Worm (Caenorhabditis elegans): ENCODE measurements around the gene aagr-3.

Gene aagr-3

ce11 chrV:9738077-9738705 lies 8.9 kb upstream of the aagr-3 start:
- TF ChIP-seq hnd-1 (tag; optimal IDR thresholded peaks at IDR 0.05) (no peak), tra-4 (tag; optimal IDR thresholded peaks at IDR 0.05) (no peak)

ce11 chrV:9737287-9737686 lies 8.0 kb upstream of the aagr-3 start, which contains the start of gene aqp-4:
TSS of gene aqp-4 (plus strand) at chrV:9737556.
- TF ChIP-seq hmg-4 (GFP tag; optimal IDR thresholded peaks at IDR 0.05), result no peak
- TF ChIP-seq tbx-37 (GFP tag; conservative IDR thresholded peaks at IDR 0.05), result no peak
- no peak for TF ChIP-seq ama-1 (optimal IDR thresholded peaks at IDR 0.05)
- TF ChIP-seq hmbx-1 (tag; optimal IDR thresholded peaks at IDR 0.05), result no peak
- no peak for TF ChIP-seq hnd-1 (tag; optimal IDR thresholded peaks at IDR 0.05)
- TF ChIP-seq F13C5.2 (tag; optimal IDR thresholded peaks at IDR 0.05), result no peak
- TF ChIP-seq flt-1 (GFP tag; IDR thresholded peaks at IDR 0.05), result no peak
- TF ChIP-seq ets-7 (tag; optimal IDR thresholded peaks at IDR 0.05), result no peak
- no peak for TF ChIP-seq aly-1 (tag; optimal IDR thresholded peaks at IDR 0.05)
- TF ChIP-seq tra-4 (tag; optimal IDR thresholded peaks at IDR 0.05), result no peak
- TF ChIP-seq sea-1 (GFP tag; conservative IDR thresholded peaks at IDR 0.05), result no peak
- no peak for TF ChIP-seq B0310.2 (tag; optimal IDR thresholded peaks at IDR 0.05)
- no peak for TF ChIP-seq ceh-13 (GFP tag; optimal IDR thresholded peaks at IDR 0.05)
- TF ChIP-seq scrt-1 (GFP tag; IDR thresholded peaks at IDR 0.05), result no peak
- no peak for TF ChIP-seq tbx-11 (GFP tag; IDR thresholded peaks at IDR 0.05)

DNA sequence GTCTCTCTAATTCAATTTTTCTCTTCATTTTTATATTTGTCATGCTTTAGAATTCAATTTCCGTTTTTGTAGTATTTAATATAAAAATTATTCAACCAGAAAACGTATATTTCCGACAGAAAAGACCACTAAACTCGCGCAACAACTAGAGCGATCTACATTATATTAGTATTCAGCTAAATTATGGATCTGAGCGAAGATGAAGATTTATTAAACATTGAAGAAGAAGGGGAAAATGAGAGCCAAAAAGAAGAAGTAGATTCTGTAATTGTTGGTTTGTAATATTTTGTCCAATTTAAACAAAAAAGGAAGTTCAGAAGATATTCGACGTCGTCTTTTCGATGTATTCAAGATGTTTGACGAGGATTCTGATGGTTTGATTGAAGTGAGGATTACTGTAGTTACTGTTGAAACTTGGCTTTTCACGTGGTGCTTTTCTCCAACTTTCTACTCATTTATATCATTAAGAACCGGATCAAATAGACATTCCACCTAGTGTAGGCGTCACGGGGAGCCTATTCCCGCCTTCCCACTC lies 4.7 kb upstream of the aagr-3 start, which contains the start of gene cal-7:
Gene cal-7, plus strand, starts transcription at position 184 of the 535 bp plus-strand sequence.
- TF ChIP-seq ama-1 (optimal IDR thresholded peaks at IDR 0.05) (no peak), F13C5.2 (tag; optimal IDR thresholded peaks at IDR 0.05) (no peak), hmbx-1 (tag; optimal IDR thresholded peaks at IDR 0.05) (no peak), ceh-13 (GFP tag; optimal IDR thresholded peaks at IDR 0.05) (no peak), hmg-4 (GFP tag; optimal IDR thresholded peaks at IDR 0.05) (no peak), tbx-11 (GFP tag; IDR thresholded peaks at IDR 0.05) (no peak), aly-1 (tag; optimal IDR thresholded peaks at IDR 0.05) (no peak), scrt-1 (GFP tag; IDR thresholded peaks at IDR 0.05) (no peak)

DNA sequence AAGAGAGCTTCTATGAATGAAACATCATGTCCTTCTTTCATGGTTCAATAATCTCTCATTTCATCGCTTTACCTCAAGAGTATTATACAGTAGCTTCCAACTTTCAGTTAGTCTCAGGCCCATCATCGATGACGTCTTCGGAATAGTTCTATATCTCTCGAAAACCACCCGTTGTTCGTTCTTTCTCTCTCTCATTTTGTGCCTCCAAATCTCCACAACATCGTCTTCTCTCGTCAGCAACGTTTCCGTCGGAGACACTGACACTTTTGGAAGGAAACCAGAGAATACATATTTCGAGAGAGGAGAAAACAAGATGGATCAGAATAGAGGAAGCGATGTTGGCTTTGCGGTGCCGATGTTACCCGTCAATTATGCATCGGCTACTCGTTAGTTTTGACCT lies 2.5 kb upstream of the aagr-3 start:
- no peak for TF ChIP-seq aly-1 (tag; optimal IDR thresholded peaks at IDR 0.05)
- no peak for TF ChIP-seq scrt-1 (GFP tag; IDR thresholded peaks at IDR 0.05)
- no peak for TF ChIP-seq B0310.2 (tag; optimal IDR thresholded peaks at IDR 0.05)
- TF ChIP-seq ceh-13 (GFP tag; optimal IDR thresholded peaks at IDR 0.05), result no peak
- TF ChIP-seq tbx-37 (GFP tag; conservative IDR thresholded peaks at IDR 0.05), result no peak
- no peak for TF ChIP-seq ets-7 (tag; optimal IDR thresholded peaks at IDR 0.05)
- TF ChIP-seq F13C5.2 (tag; optimal IDR thresholded peaks at IDR 0.05), result no peak
- no peak for TF ChIP-seq hmg-4 (GFP tag; optimal IDR thresholded peaks at IDR 0.05)
- no peak for TF ChIP-seq ceh-36 (tag; optimal IDR thresholded peaks at IDR 0.05)
- no peak for TF ChIP-seq hnd-1 (tag; optimal IDR thresholded peaks at IDR 0.05)

DNA sequence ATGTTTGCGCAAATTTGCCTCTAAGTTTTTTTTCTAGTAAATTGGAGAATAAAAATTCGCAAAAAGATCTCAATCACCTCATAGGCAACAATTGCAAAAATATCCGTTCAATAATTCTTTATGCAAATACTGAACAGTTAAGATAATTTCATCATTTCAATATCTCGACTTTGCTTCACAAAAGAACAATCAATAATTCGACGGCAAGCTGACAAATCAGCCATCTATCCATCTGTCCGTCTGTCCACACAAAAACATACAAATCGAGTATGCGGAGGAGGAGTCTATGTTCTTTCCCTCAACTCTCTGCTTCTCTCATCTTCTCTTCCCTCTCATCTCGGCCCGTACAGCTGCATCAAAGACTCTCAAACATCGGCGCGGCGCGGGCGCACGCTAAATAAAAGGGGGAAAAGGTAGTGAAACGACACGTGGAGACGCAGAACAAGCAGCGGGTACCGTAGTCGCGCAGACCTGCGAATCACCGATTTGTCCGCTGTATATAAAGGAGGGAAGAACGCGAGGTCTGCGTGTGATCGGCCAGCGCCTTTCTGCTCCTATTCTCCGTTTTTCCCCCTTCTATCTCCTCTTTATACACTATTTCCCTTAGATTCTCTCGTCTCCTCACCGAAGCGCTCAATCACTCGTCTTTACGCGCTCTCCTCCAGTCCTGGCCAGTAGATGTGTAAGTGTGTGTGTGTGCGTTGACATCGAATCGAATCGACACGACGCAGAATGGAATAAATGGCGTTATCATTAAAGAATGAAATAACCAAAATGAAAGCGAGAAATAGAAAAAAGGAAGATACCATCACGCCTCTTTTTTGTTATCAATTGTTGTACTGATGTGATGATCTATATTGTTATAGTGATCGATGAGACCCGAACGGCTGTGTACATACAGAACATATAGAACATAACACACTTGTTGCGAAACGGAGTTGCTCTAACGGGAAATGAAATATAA lies 1.7 kb upstream of the aagr-3 start:
- TF ChIP-seq hmg-4 (GFP tag; optimal IDR thresholded peaks at IDR 0.05) (peak; percentile 87), sea-1 (GFP tag; conservative IDR thresholded peaks at IDR 0.05) (peak; percentile 49; the same call in 1 of the 2 replicates), flt-1 (GFP tag; IDR thresholded peaks at IDR 0.05) (peak; percentile 42; the same call in 1 of the 2 replicates), ceh-36 (tag; optimal IDR thresholded peaks at IDR 0.05) (no peak), ama-1 (optimal IDR thresholded peaks at IDR 0.05) (peak; percentile 81), scrt-1 (GFP tag; IDR thresholded peaks at IDR 0.05) (no peak), B0310.2 (tag; optimal IDR thresholded peaks at IDR 0.05) (peak; percentile 70), ceh-13 (GFP tag; optimal IDR thresholded peaks at IDR 0.05) (no peak), F13C5.2 (tag; optimal IDR thresholded peaks at IDR 0.05) (peak; percentile 46), ets-7 (tag; optimal IDR thresholded peaks at IDR 0.05) (peak; percentile 16), hnd-1 (tag; optimal IDR thresholded peaks at IDR 0.05) (no peak), tbx-37 (GFP tag; conservative IDR thresholded peaks at IDR 0.05) (0 out of 2 replicates have a peak, but pooled peaks have one; percentile 13)

ce11 chrV:9725719-9726118 lies 3.6 kb downstream of the aagr-3 start:
- TF ChIP-seq tra-4 (tag; optimal IDR thresholded peaks at IDR 0.05), result no peak

DNA sequence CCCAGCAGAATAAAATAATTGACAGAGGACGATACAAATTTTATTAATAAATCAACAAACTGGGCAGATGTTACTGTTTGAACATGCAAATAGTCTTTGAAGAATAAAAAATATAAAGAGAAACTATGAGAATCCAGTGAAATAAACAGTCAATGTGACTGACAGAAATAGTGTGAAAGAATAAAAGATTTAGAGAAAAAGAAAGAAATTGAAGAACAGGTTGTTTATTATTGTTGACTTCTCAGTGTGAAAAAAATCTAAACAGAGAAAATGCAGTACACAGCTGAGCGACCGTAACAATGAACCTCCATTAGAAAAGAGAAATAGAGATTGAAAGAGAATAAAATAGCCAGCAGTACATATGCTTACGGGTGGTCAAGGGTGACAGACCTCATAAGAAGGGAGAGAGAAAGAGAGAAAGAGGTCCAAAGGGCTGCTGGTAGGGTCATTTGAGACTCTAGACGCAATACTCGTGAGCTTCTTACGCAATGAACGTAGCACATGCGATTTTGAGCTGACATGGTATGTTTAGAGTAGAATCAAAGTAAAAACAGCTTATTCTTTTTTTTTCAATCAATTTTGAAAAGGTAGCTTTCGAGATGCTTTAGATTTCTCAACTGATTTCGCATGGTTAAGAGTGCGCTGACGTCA lies 5.2 kb downstream of the aagr-3 start, which contains the start of gene slcr-46.3:
Gene slcr-46.3, minus strand, starts transcription at position 86 of the 651 bp plus-strand sequence.
- TF ChIP-seq ama-1 (optimal IDR thresholded peaks at IDR 0.05), result no peak
- TF ChIP-seq pes-1 (GFP tag; IDR thresholded peaks at IDR 0.05), result no peak
- TF ChIP-seq hmg-4 (GFP tag; optimal IDR thresholded peaks at IDR 0.05), result no peak
- no peak for TF ChIP-seq tbx-37 (GFP tag; conservative IDR thresholded peaks at IDR 0.05)
- TF ChIP-seq ceh-36 (tag; optimal IDR thresholded peaks at IDR 0.05), result no peak
- TF ChIP-seq hnd-1 (tag; optimal IDR thresholded peaks at IDR 0.05), result no peak
- no peak for TF ChIP-seq B0310.2 (tag; optimal IDR thresholded peaks at IDR 0.05)
- TF ChIP-seq ets-7 (tag; optimal IDR thresholded peaks at IDR 0.05), result no peak
- no peak for TF ChIP-seq tbx-11 (GFP tag; IDR thresholded peaks at IDR 0.05)
- TF ChIP-seq flt-1 (GFP tag; IDR thresholded peaks at IDR 0.05), result no peak
- no peak for TF ChIP-seq scrt-1 (GFP tag; IDR thresholded peaks at IDR 0.05)
- TF ChIP-seq ceh-13 (GFP tag; optimal IDR thresholded peaks at IDR 0.05), result no peak
